Worm (Caenorhabditis elegans): ENCODE results near the gene col-184.

col-184 gene

DNA sequence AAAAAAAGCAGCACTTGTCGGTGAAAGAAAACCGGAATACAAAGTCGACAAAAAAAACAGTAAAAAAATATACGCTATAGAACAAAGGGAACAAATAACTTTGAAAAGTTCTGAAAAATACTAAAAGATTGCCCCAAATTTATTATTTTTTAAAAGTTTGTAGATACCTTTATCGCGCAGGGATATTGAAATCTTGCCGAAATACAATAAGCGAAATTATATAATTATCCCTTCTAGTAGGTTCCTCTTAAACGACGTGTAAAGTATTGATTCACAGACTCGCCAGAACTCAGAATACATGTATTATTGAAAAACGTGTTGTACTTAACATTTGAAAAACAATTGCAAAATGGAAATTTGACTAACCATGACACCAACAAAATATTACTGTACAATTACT is 45.1 kb downstream of the col-184 start:
- no peak for TF ChIP-seq pha-4 (tag; optimal IDR thresholded peaks at IDR 0.05)
- no peak for TF ChIP-seq flh-1 (GFP tag; optimal IDR thresholded peaks at IDR 0.05)
- no peak for TF ChIP-seq unc-120 (tag; optimal IDR thresholded peaks at IDR 0.05; ENCODE audit: poor library complexity, severe bottlenecking)
- no peak for TF ChIP-seq ceh-43 (GFP tag; optimal IDR thresholded peaks at IDR 0.05)
- no peak for TF ChIP-seq nhr-28 (tag; optimal IDR thresholded peaks at IDR 0.05)
- peak; percentile 93 for TF ChIP-seq nhr-237 (tag; optimal IDR thresholded peaks at IDR 0.05)
- no peak for TF ChIP-seq nhr-2 (tag; optimal IDR thresholded peaks at IDR 0.05)
- TF ChIP-seq blmp-1 (tag; optimal IDR thresholded peaks at IDR 0.05) = no peak
- TF ChIP-seq zip-8 (tag; optimal IDR thresholded peaks at IDR 0.05) = no peak
- TF ChIP-seq lin-13 (tag; optimal IDR thresholded peaks at IDR 0.05) = no peak
- TF ChIP-seq sptf-1 (tag; optimal IDR thresholded peaks at IDR 0.05) = peak; percentile 42
- TF ChIP-seq bed-3 (GFP tag; optimal IDR thresholded peaks at IDR 0.05) = no peak
- no peak for TF ChIP-seq ztf-11 (tag; optimal IDR thresholded peaks at IDR 0.05)
- TF ChIP-seq lsy-2 (tag; optimal IDR thresholded peaks at IDR 0.05) = peak; percentile 49
- TF ChIP-seq ces-1 (GFP tag; optimal IDR thresholded peaks at IDR 0.05) = peak; percentile 91
- no peak for TF ChIP-seq mep-1 (tag; optimal IDR thresholded peaks at IDR 0.05)
- no peak for TF ChIP-seq lin-32 (GFP tag; optimal IDR thresholded peaks at IDR 0.05)
- no peak for TF ChIP-seq elt-3 (tag; optimal IDR thresholded peaks at IDR 0.05)
- no peak for TF ChIP-seq drap-1 (GFP tag; optimal IDR thresholded peaks at IDR 0.05)
- TF ChIP-seq nhr-76 (tag; optimal IDR thresholded peaks at IDR 0.05) = no peak

DNA sequence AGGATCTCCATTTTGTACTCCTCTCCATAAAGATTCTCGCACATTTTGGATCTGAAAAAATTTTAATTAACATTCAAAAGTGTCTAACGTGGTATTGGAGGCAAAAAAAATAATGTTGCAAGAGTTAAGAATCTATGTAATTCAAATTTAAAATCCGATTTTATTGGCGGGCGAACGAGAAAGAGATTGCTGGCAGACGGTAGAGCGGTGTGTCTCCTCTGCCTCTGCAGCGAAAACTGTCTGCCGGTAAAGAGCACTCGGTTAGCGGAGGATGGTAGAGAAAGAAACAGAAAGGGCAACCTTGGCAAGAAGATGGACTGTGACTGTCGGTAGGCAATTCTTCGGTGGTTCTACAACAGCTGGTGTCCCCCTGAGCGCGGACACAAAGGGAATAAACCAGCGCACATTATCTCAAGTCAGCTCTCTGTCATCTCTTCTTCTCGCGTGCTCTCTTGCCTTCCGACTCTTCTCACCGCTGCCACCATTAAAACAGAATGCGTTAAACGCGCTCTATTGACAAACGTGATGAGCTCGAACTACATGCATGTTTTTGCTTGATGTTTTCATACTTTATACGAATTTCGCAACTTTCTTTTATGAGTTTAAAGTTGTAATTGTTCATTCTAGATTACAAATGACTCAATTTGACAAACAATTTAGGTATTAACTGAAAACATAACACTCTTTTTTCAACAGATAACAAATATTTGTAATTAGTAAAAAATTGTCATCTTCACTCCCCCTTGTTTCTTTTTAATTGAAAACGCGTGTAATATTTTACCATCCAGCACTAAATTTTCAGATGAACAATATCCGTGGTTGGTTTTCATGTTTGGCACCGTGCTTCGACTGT is 49.8 kb downstream of the col-184 start, which contains the start of the genes cdk-4 and F18H3.1:
TSS of gene cdk-4 (minus strand) at position 51 of the 853 bp plus-strand sequence.
TSS of gene F18H3.1 (plus strand) at position 803 of the 853 bp plus-strand sequence.
- peak; percentile 77 for TF ChIP-seq nhr-2 (tag; optimal IDR thresholded peaks at IDR 0.05)
- TF ChIP-seq cnd-1 (tag; optimal IDR thresholded peaks at IDR 0.05) = peak; percentile 85
- no peak for TF ChIP-seq ceh-43 (GFP tag; optimal IDR thresholded peaks at IDR 0.05)
- no peak for TF ChIP-seq ceh-39 (tag; optimal IDR thresholded peaks at IDR 0.05)
- peak; percentile 71 for TF ChIP-seq mep-1 (tag; optimal IDR thresholded peaks at IDR 0.05)
- TF ChIP-seq unc-120 (tag; optimal IDR thresholded peaks at IDR 0.05; ENCODE audit: poor library complexity, severe bottlenecking) = peak; percentile 28
- TF ChIP-seq mls-2 (tag; optimal IDR thresholded peaks at IDR 0.05) = peak; percentile 36
- TF ChIP-seq pha-4 (tag; optimal IDR thresholded peaks at IDR 0.05) = peak; percentile 38
- TF ChIP-seq unc-62 (GFP tag; optimal IDR thresholded peaks at IDR 0.05) = peak; percentile 72
- TF ChIP-seq hlh-1 (tag; optimal IDR thresholded peaks at IDR 0.05) = peak; percentile 87
- peak; percentile 1 for TF ChIP-seq lin-13 (tag; optimal IDR thresholded peaks at IDR 0.05)
- TF ChIP-seq lsy-2 (tag; optimal IDR thresholded peaks at IDR 0.05) = peak; percentile 39
- peak; percentile 64 for TF ChIP-seq sptf-1 (tag; optimal IDR thresholded peaks at IDR 0.05)
- no peak for TF ChIP-seq unc-39 (tag; optimal IDR thresholded peaks at IDR 0.05)
- peak; percentile 96 for TF ChIP-seq lin-32 (GFP tag; optimal IDR thresholded peaks at IDR 0.05)
- TF ChIP-seq nhr-28 (tag; optimal IDR thresholded peaks at IDR 0.05) = no peak
- TF ChIP-seq mab-5 (tag; optimal IDR thresholded peaks at IDR 0.05) = peak; percentile 25
- TF ChIP-seq sem-2 (GFP tag; optimal IDR thresholded peaks at IDR 0.05) = no peak
- peak; percentile 9 for TF ChIP-seq M03D4.4 (tag; optimal IDR thresholded peaks at IDR 0.05)
- no peak for TF ChIP-seq tbx-8 (GFP tag; optimal IDR thresholded peaks at IDR 0.05)
- TF ChIP-seq ham-2 (GFP tag; optimal IDR thresholded peaks at IDR 0.05) = peak; percentile 51
- peak; percentile 46 for TF ChIP-seq ces-1 (GFP tag; optimal IDR thresholded peaks at IDR 0.05)
